Worm (Caenorhabditis elegans) whole organism, early embryonic: ENCODE data around the gene uvs-1.

Source experiments
- B0310.2 ChIP-seq: sonication (generic microtip); optimal IDR thresholded peaks from 2 replicates; lab custom pipeline; 2016; ENCODE audit warnings: mild to moderate bottlenecking, missing genetic modification characterization, missing compliant biosample characterization
- F13C5.2 ChIP-seq: sonication (generic microtip); optimal IDR thresholded peaks from 2 replicates; lab custom pipeline; 2017; ENCODE audit warnings: mild to moderate bottlenecking, missing genetic modification characterization, inconsistent platforms, missing compliant biosample characterization
- aly-1 ChIP-seq: sonication (generic microtip); optimal IDR thresholded peaks from 2 replicates; lab custom pipeline; 2016; ENCODE audit warnings: missing genetic modification characterization, missing compliant biosample characterization
- ama-1 ChIP-seq: fragments of 150-350 bp; optimal IDR thresholded peaks from 2 replicates; lab custom pipeline; 2014
- ets-7 ChIP-seq: sonication (generic microtip); optimal IDR thresholded peaks from 2 replicates; lab custom pipeline; 2016; ENCODE audit warnings: missing genotype, missing genetic modification characterization, missing compliant biosample characterization
- pes-1 ChIP-seq: fragments of 200-800 bp; sonication (Bioruptor generic); IDR thresholded peaks from 2 replicates; pipeline ENCODE4 v1.3.6; 2022; ENCODE audit warnings: missing genetic modification reagents, missing genetic modification characterization, missing compliant biosample characterization
- scrt-1 ChIP-seq: fragments of 200-800 bp; sonication (Bioruptor generic); IDR thresholded peaks from 2 replicates; pipeline ENCODE4 v1.3.6; 2022; ENCODE audit warnings: missing genetic modification characterization, missing compliant biosample characterization
- tbx-11 ChIP-seq: fragments of 200-800 bp; sonication (Bioruptor generic); IDR thresholded peaks from 2 replicates; pipeline ENCODE4 v1.3.6; 2022; ENCODE audit warnings: missing genetic modification characterization, missing compliant biosample characterization

- no peak for TF ChIP-seq ama-1 (lab: Kevin White, UChicago)
- TF ChIP-seq aly-1 (tag; lab: Kevin White, UChicago), result no peak
- no peak for TF ChIP-seq pes-1 (GFP tag; lab: Robert Waterston, UW)
- TF ChIP-seq scrt-1 (GFP tag; lab: Robert Waterston, UW), result no peak
- no peak for TF ChIP-seq tbx-11 (GFP tag; lab: Robert Waterston, UW)
- no peak for TF ChIP-seq B0310.2 (tag; lab: Kevin White, UChicago)
- no peak for TF ChIP-seq ets-7 (tag; lab: Kevin White, UChicago)
- no peak for TF ChIP-seq F13C5.2 (tag; lab: Kevin White, UChicago)
These were observed 18.1 kb downstream of the uvs-1 start for ce11 chrV:7785885-7786284.
